Worm (Caenorhabditis elegans): ENCODE measurements around the gene F08G5.3.
A peak's percentile ranks its signal among the peaks of the same experiment; 100 is the strongest.

The F08G5.3 gene

DNA sequence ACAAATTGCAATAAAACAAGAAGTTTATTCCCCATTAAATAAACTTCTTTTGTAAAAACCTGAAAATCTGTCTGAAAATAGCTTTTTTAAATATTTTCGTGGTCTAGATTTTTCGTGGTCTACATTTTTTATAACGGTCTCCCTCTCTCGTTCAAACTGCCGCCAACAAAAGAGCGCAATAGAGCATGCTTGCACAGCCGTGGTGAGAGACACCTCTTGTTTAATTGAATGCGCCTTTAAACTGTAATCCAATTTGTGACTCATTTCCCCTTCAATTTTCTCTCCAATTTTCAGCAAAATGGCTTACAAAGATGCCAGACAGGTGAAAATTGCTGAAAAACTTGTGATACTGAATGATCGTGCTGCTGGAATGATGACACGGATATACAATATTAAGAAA is 13.2 kb downstream of the F08G5.3 start, which contains the start of gene gex-3 (continued):
- TF ChIP-seq pag-3 (tag; optimal IDR thresholded peaks at IDR 0.05; ENCODE audit: borderline replicate concordance) (no peak), ceh-18 (tag; optimal IDR thresholded peaks at IDR 0.05) (peak; percentile 47), ttx-3 (tag; optimal IDR thresholded peaks at IDR 0.05) (no peak), hlh-13 (GFP tag; optimal IDR thresholded peaks at IDR 0.05) (no peak), unc-42 (tag; optimal IDR thresholded peaks at IDR 0.05) (peak; percentile 100), tbx-2 (tag; optimal IDR thresholded peaks at IDR 0.05) (peak; percentile 34), lin-11 (tag; optimal IDR thresholded peaks at IDR 0.05) (no peak), zip-5 (tag; optimal IDR thresholded peaks at IDR 0.05) (no peak), C08G9.2 (tag; optimal IDR thresholded peaks at IDR 0.05) (no peak), gmeb-2 (tag; optimal IDR thresholded peaks at IDR 0.05) (no peak), ets-4 (tag; optimal IDR thresholded peaks at IDR 0.05) (no peak), syd-9 (tag; optimal IDR thresholded peaks at IDR 0.05) (no peak), nfya-1 (tag; optimal IDR thresholded peaks at IDR 0.05) (peak; percentile 61), hlh-15 (tag; optimal IDR thresholded peaks at IDR 0.05) (no peak), dve-1 (tag; optimal IDR thresholded peaks at IDR 0.05) (no peak), T23F11.4 (GFP tag; optimal IDR thresholded peaks at IDR 0.05) (no peak), ceh-48 (tag; optimal IDR thresholded peaks at IDR 0.05) (no peak), ceh-6 (GFP tag; optimal IDR thresholded peaks at IDR 0.05) (no peak), unc-3 (GFP tag; conservative IDR thresholded peaks at IDR 0.05) (no peak), unc-3 (tag; optimal IDR thresholded peaks at IDR 0.05) (peak; percentile 6), sdc-2 (tag; optimal IDR thresholded peaks at IDR 0.05) (no peak), ceh-45 (GFP tag; IDR thresholded peaks at IDR 0.05) (no peak), nhr-11 (tag; optimal IDR thresholded peaks at IDR 0.05) (no peak), ahr-1 (tag; optimal IDR thresholded peaks at IDR 0.05) (no peak), pat-9 (tag; optimal IDR thresholded peaks at IDR 0.05) (no peak), pros-1 (tag; optimal IDR thresholded peaks at IDR 0.05) (no peak), ceh-9 (tag; optimal IDR thresholded peaks at IDR 0.05) (no peak), C38D4.7 (GFP tag; optimal IDR thresholded peaks at IDR 0.05) (no peak), elt-4 (tag; optimal IDR thresholded peaks at IDR 0.05) (no peak), pha-4 (tag; optimal IDR thresholded peaks at IDR 0.05) (no peak), odd-2 (tag; optimal IDR thresholded peaks at IDR 0.05) (no peak), ama-1 (optimal IDR thresholded peaks at IDR 0.05) (no peak)

DNA sequence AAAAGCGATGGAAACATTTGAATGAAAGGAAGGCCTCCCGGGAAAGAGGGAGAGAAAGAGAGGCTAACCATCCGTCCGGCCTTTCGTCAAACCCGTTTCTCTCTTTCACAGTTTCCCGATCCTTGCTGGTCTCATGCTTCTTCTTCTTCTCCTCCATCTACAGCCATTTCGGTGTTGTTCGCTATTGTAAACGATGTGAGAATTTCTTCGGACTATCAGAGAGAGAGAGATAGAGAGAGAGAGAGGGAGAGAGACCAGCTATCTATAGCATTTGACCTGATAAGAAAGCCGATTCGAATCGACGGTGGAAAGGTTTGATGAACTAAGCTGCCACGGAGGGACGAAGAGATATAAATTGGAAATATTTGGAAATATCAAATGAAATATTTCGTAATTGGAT is 13.9 kb downstream of the F08G5.3 start:
- TF ChIP-seq madf-2 (tag; optimal IDR thresholded peaks at IDR 0.05) (no peak), nhr-11 (tag; optimal IDR thresholded peaks at IDR 0.05) (no peak), dmd-4 (tag; optimal IDR thresholded peaks at IDR 0.05; ENCODE audit: borderline replicate concordance) (no peak), hlh-13 (GFP tag; optimal IDR thresholded peaks at IDR 0.05) (no peak)

DNA sequence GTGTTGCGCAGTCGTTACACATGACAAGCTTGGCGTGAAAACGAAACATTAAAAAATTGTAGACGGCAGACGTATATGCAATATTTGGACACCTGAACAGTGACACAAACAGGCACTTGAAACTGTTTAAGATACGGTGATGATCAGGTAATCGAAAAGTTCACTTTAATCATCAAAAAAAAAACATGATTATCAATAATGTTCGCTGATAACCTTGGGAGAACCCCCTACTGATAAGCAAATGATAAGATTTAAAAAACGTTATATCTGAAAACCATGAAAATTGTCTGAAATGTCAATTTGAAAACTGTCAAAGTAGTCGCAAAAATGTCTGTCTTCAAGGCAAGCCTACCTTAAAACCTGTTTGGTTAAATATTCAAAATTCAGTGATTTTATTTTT is 17.4 kb downstream of the F08G5.3 start:
- TF ChIP-seq elt-2 (tag; optimal IDR thresholded peaks at IDR 0.05) (peak; percentile 96), ceh-45 (GFP tag; IDR thresholded peaks at IDR 0.05) (no peak)

DNA sequence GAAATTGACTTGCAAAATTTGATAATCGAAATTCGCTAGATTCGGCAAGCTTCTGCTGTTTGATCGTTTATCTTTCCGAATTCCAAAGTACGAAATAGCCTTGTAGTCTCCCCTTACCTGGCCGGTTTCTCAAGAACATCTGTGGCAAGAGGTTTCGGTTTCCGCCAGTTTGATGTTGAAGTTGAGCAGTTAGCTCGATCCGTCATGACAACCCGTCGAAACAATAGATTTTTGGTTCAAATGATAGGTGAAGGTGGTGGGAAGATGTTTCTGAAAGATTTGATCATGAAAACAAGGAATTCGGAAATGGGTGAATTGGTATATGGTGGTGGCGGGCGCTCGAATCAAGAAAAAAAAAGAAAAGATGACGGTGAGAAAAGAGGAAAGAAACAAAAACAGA is 18.9 kb downstream of the F08G5.3 start, which contains the start of gene acs-20:
Gene acs-20 (minus strand): TSS at position 270 of the 400 bp plus-strand sequence.
- TF ChIP-seq nfya-1 (tag; optimal IDR thresholded peaks at IDR 0.05) = no peak
- TF ChIP-seq dve-1 (tag; optimal IDR thresholded peaks at IDR 0.05) = no peak

DNA sequence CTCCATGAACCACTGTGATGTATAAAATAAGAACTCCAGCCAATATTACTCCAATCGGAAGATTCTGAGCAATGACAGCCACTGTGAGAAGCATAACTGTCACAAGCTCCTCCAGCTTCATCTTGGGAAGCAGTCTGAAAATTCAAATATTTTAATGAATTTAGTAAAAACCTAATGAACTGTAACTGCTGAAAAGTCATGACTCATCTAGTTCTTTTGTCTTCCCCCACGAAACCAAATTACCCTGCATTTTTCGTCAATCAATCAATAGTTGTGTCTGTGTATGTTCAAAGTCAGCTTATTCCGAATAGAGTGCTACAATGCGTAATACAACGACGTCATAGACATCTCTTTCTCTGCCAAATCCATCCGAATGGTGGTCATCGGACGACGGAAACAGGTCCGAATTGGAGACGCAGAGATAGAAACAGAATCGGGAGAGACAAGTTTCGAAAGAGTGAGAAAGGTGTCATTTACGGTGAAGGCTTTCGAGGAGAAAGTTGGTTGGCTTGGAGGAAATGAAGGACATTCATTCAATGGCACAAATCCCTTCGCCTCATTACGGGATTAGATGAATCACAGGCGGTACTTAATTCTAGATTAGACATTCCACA is 20.6 kb downstream of the F08G5.3 start:
- TF ChIP-seq unc-86 (tag; optimal IDR thresholded peaks at IDR 0.05) = no peak
- TF ChIP-seq unc-42 (tag; optimal IDR thresholded peaks at IDR 0.05) = no peak
- no peak for TF ChIP-seq unc-55 (GFP tag; optimal IDR thresholded peaks at IDR 0.05)
- no peak for TF ChIP-seq pha-4 (tag; optimal IDR thresholded peaks at IDR 0.05)
- TF ChIP-seq zip-5 (tag; optimal IDR thresholded peaks at IDR 0.05) = no peak
- TF ChIP-seq ceh-14 (tag; optimal IDR thresholded peaks at IDR 0.05) = no peak
- TF ChIP-seq ref-2 (tag; optimal IDR thresholded peaks at IDR 0.05) = peak; percentile 54
- TF ChIP-seq tbx-7 (tag; optimal IDR thresholded peaks at IDR 0.05) = no peak
- TF ChIP-seq T23F11.4 (GFP tag; optimal IDR thresholded peaks at IDR 0.05) = no peak
- TF ChIP-seq ceh-31 (tag; optimal IDR thresholded peaks at IDR 0.05) = peak; percentile 19
- TF ChIP-seq ceh-24 (tag; optimal IDR thresholded peaks at IDR 0.05) = no peak
- TF ChIP-seq nfya-1 (tag; optimal IDR thresholded peaks at IDR 0.05) = peak; percentile 20
- no peak for TF ChIP-seq sox-2 (GFP tag; IDR thresholded peaks at IDR 0.05)
- TF ChIP-seq ceh-48 (tag; optimal IDR thresholded peaks at IDR 0.05) = no peak
- TF ChIP-seq nhr-232 (tag; optimal IDR thresholded peaks at IDR 0.05) = no peak
- TF ChIP-seq dmd-4 (tag; optimal IDR thresholded peaks at IDR 0.05; ENCODE audit: borderline replicate concordance) = no peak
- TF ChIP-seq ttx-3 (tag; optimal IDR thresholded peaks at IDR 0.05) = no peak
- TF ChIP-seq ceh-9 (tag; optimal IDR thresholded peaks at IDR 0.05) = no peak
